Fruit fly (Drosophila melanogaster) whole organism, embryonic: Measurements from ENCODE around the gene VhaM9.7-d.
A peak's percentile ranks its signal among the peaks of the same experiment; 100 is the strongest.

Source experiments
- Awh ChIP-seq: fragments of 200-800 bp; sonication (Bioruptor generic); IDR thresholded peaks from 2 replicates; pipeline ENCODE4, ENCODE4 v1.3.6; 2022; ENCODE audit warnings: missing biosample characterization, missing genetic modification characterization
- BEAF-32 ChIP-seq: fragments of 200-800 bp; sonication (Bioruptor generic); optimal IDR thresholded peaks from 3 replicates; lab custom pipeline; 2017; ENCODE audit warnings: missing biosample characterization, missing genetic modification characterization, mild to moderate bottlenecking, moderate library complexity, missing genetic modification reagents
- CG10274 ChIP-seq: fragments of 200-800 bp; sonication (Bioruptor generic); optimal IDR thresholded peaks from 3 replicates; lab custom pipeline; 2017; ENCODE audit warnings: missing biosample characterization, mild to moderate bottlenecking, missing genetic modification characterization
- CG10321 ChIP-seq: fragments of 200-800 bp; sonication (Bioruptor generic); IDR thresholded peaks from 2 replicates; pipeline ENCODE4 v1.3.6; 2022; ENCODE audit warnings: missing biosample characterization, missing genetic modification characterization
- CG10462 ChIP-seq: fragments of 200-800 bp; sonication (Bioruptor generic); optimal IDR thresholded peaks from 2 replicates; lab custom pipeline; 2016; ENCODE audit warnings: missing biosample characterization, missing genetic modification characterization
- CG10959 ChIP-seq: fragments of 200-800 bp; sonication (Bioruptor generic); IDR thresholded peaks from 2 replicates; pipeline ENCODE4 v1.3.6; 2022; ENCODE audit warnings: missing biosample characterization, missing genetic modification characterization
- CG11695 ChIP-seq: fragments of 200-800 bp; sonication (Bioruptor generic); IDR thresholded peaks from 3 replicates; pipeline ENCODE4 v1.3.6; 2022; ENCODE audit warnings: missing biosample characterization, missing genetic modification characterization
- CG12071 ChIP-seq: fragments of 200-800 bp; sonication (Bioruptor generic); optimal IDR thresholded peaks from 3 replicates; lab custom pipeline; 2018; ENCODE audit warnings: missing biosample characterization, mild to moderate bottlenecking, missing genetic modification characterization
- CG12391 ChIP-seq: fragments of 200-800 bp; sonication (Bioruptor generic); optimal IDR thresholded peaks from 3 replicates; lab custom pipeline; 2018; ENCODE audit warnings: missing biosample characterization, mild to moderate bottlenecking, missing genetic modification characterization, moderate library complexity
- CG13624 ChIP-seq: fragments of 200-800 bp; sonication (Bioruptor generic); optimal IDR thresholded peaks from 2 replicates; lab custom pipeline; 2016; ENCODE audit warnings: missing biosample characterization, missing genetic modification characterization
- CG13775 ChIP-seq: fragments of 200-800 bp; sonication (Bioruptor generic); optimal IDR thresholded peaks from 3 replicates; lab custom pipeline; 2017; ENCODE audit warnings: missing biosample characterization, mild to moderate bottlenecking, missing genetic modification characterization
- CG1529 ChIP-seq: fragments of 200-800 bp; sonication (Bioruptor generic); optimal IDR thresholded peaks from 3 replicates; lab custom pipeline; 2018; ENCODE audit warnings: missing biosample characterization, missing genetic modification characterization
- CG17385 ChIP-seq: fragments of 200-800 bp; sonication (Bioruptor generic); optimal IDR thresholded peaks from 3 replicates; lab custom pipeline; 2018; ENCODE audit warnings: missing biosample characterization, mild to moderate bottlenecking, missing genetic modification characterization
- CG18764 ChIP-seq: fragments of 200-800 bp; sonication (Bioruptor generic); optimal IDR thresholded peaks from 3 replicates; lab custom pipeline; 2016; ENCODE audit warnings: missing biosample characterization, missing genetic modification characterization
- CG3065 ChIP-seq: fragments of 200-800 bp; sonication (Bioruptor generic); optimal IDR thresholded peaks from 2 replicates; lab custom pipeline; 2016; ENCODE audit warnings: missing biosample characterization, missing genetic modification characterization
- CG33213 ChIP-seq: fragments of 200-800 bp; sonication (Bioruptor generic); optimal IDR thresholded peaks from 3 replicates; lab custom pipeline; 2016; ENCODE audit warnings: missing biosample characterization, missing genetic modification characterization
- CG3838 ChIP-seq: fragments of 200-800 bp; sonication (Bioruptor generic); optimal IDR thresholded peaks from 3 replicates; lab custom pipeline; 2016; ENCODE audit warnings: missing biosample characterization, missing genetic modification characterization
- CG4424 ChIP-seq: fragments of 200-800 bp; sonication (Bioruptor generic); optimal IDR thresholded peaks from 3 replicates; lab custom pipeline; 2016; ENCODE audit warnings: missing biosample characterization, missing genetic modification characterization
- CG4707 ChIP-seq: fragments of 200-800 bp; sonication (Bioruptor generic); optimal IDR thresholded peaks from 2 replicates; lab custom pipeline; 2018; ENCODE audit warnings: missing biosample characterization, mild to moderate bottlenecking, missing genetic modification characterization, moderate library complexity
- CG8281 ChIP-seq: fragments of 200-800 bp; sonication (Bioruptor generic); optimal IDR thresholded peaks from 2 replicates; lab custom pipeline; 2018; ENCODE audit warnings: missing biosample characterization, mild to moderate bottlenecking, missing genetic modification characterization, moderate library complexity
- Camta ChIP-seq: fragments of 200-800 bp; sonication (Bioruptor generic); optimal IDR thresholded peaks from 2 replicates; lab custom pipeline; 2016; ENCODE audit warnings: missing biosample characterization, missing genetic modification characterization
- Dfd ChIP-seq, 2 experiments: fragments of >200 bp; optimal IDR thresholded peaks; 2 replicates each; lab custom pipeline; 2017; ENCODE audit warnings: missing biosample characterization in 2 of 2, missing genetic modification characterization in 2 of 2
- Dip3 ChIP-seq: fragments of 200-800 bp; sonication (Bioruptor generic); optimal IDR thresholded peaks from 3 replicates; lab custom pipeline; 2016; ENCODE audit warnings: missing biosample characterization, missing genetic modification characterization
- HLH54F ChIP-seq: fragments of 200-800 bp; sonication (Bioruptor generic); optimal IDR thresholded peaks from 3 replicates; lab custom pipeline; 2016; ENCODE audit warnings: missing biosample characterization, missing genetic modification characterization
- Hr51 ChIP-seq, 2 experiments: fragments of 200-800 bp; sonication (Bioruptor generic); optimal IDR thresholded peaks; 2 replicates in 1 of 2; 3 replicates in 1 of 2; lab custom pipeline; 2016 to 2018; ENCODE audit warnings: missing biosample characterization in 2 of 2, missing genetic modification characterization in 2 of 2, mild to moderate bottlenecking in 1 of 2, moderate library complexity in 1 of 2
- Hsf ChIP-seq: fragments of 200-800 bp; sonication (Bioruptor generic); optimal IDR thresholded peaks from 3 replicates; lab custom pipeline; 2016; ENCODE audit warnings: missing biosample characterization, missing genetic modification characterization
- Jarid2 ChIP-seq: fragments of 200-800 bp; sonication (Bioruptor generic); optimal IDR thresholded peaks from 3 replicates; lab custom pipeline; 2017; ENCODE audit warnings: mild to moderate bottlenecking, missing biosample characterization, missing genetic modification reagents, missing genetic modification characterization
- NC2β ChIP-seq: fragments of 200-800 bp; sonication (Bioruptor generic); optimal IDR thresholded peaks from 2 replicates; lab custom pipeline; 2016; ENCODE audit warnings: missing biosample characterization, missing genetic modification characterization
- Tbp ChIP-seq: fragments of >200 bp; optimal IDR thresholded peaks from 2 replicates; lab custom pipeline; 2018; ENCODE audit warnings: missing biosample characterization, missing genetic modification characterization
- Vsx1 ChIP-seq: fragments of 200-800 bp; sonication (Bioruptor generic); optimal IDR thresholded peaks from 2 replicates; lab custom pipeline; 2017; ENCODE audit warnings: missing biosample characterization, mild to moderate bottlenecking, missing genetic modification characterization, missing genetic modification reagents
- Xbp1 ChIP-seq: fragments of 200-800 bp; sonication (Bioruptor generic); optimal IDR thresholded peaks from 3 replicates; lab custom pipeline; 2016; ENCODE audit warnings: missing biosample characterization, mild to moderate bottlenecking, missing genetic modification characterization
- ash1 ChIP-seq: fragments of 200-800 bp; sonication (Bioruptor generic); optimal IDR thresholded peaks from 2 replicates; lab custom pipeline; 2018; ENCODE audit warnings: missing biosample characterization, mild to moderate bottlenecking, missing genetic modification characterization
- bigmax ChIP-seq: fragments of 200-800 bp; sonication (Bioruptor generic); optimal IDR thresholded peaks from 2 replicates; lab custom pipeline; 2018; ENCODE audit warnings: missing biosample characterization, mild to moderate bottlenecking, missing genetic modification characterization
- chinmo ChIP-seq: fragments of 200-800 bp; sonication (Bioruptor generic); IDR thresholded peaks from 4 replicates; pipeline ENCODE4 v1.3.6; 2022; ENCODE audit warnings: missing biosample characterization, missing genetic modification characterization; ENCODE audit not compliant: partially characterized antibody
- croc ChIP-seq: fragments of 200-800 bp; sonication (Bioruptor generic); conservative IDR thresholded peaks from 3 replicates; pipeline ENCODE4 v1.3.6; 2022; ENCODE audit warnings: missing biosample characterization, missing genetic modification characterization
- dpn ChIP-seq, 2 experiments: fragments of 200-800 bp; sonication (Bioruptor generic); optimal IDR thresholded peaks; 3 replicates each; lab custom pipeline; 2016; ENCODE audit warnings: missing biosample characterization in 2 of 2, missing genetic modification characterization in 2 of 2
- esg ChIP-seq: fragments of 200-800 bp; sonication (Bioruptor generic); conservative IDR thresholded peaks from 2 replicates; pipeline ENCODE4 v1.3.6; 2022; ENCODE audit warnings: missing biosample characterization, missing genetic modification characterization
- eyg ChIP-seq: fragments of 200-800 bp; sonication (Bioruptor generic); optimal IDR thresholded peaks from 3 replicates; lab custom pipeline; 2016; ENCODE audit warnings: missing biosample characterization, missing genetic modification characterization
- fd102C ChIP-seq: fragments of 200-800 bp; sonication (Bioruptor generic); optimal IDR thresholded peaks from 2 replicates; lab custom pipeline; 2018; ENCODE audit warnings: missing biosample characterization, mild to moderate bottlenecking, missing genetic modification characterization, moderate library complexity
- gsb-n ChIP-seq: fragments of 200-800 bp; sonication (Bioruptor generic); optimal IDR thresholded peaks from 3 replicates; lab custom pipeline; 2018; ENCODE audit warnings: missing biosample characterization, mild to moderate bottlenecking, missing genetic modification characterization
- ind ChIP-seq: fragments of 200-800 bp; sonication (Bioruptor generic); optimal IDR thresholded peaks from 3 replicates; lab custom pipeline; 2016; ENCODE audit warnings: missing biosample characterization, missing genetic modification characterization
- jigr1 ChIP-seq: fragments of 200-800 bp; sonication (Bioruptor generic); IDR thresholded peaks from 3 replicates; pipeline ENCODE4 v1.3.6; 2022; ENCODE audit warnings: missing biosample characterization, missing genetic modification characterization
- jing ChIP-seq: fragments of 200-800 bp; sonication (Bioruptor generic); optimal IDR thresholded peaks from 2 replicates; lab custom pipeline; 2018; ENCODE audit warnings: missing biosample characterization, mild to moderate bottlenecking, missing genetic modification characterization
- ken ChIP-seq: fragments of 200-800 bp; sonication (Bioruptor generic); IDR thresholded peaks from 3 replicates; pipeline ENCODE4 v1.3.6; 2022; ENCODE audit warnings: missing biosample characterization, missing genetic modification characterization
- lov ChIP-seq, 2 experiments: fragments of 200-800 bp in 1 of 2; fragments of >200 bp in 1 of 2; sonication (Bioruptor generic) in 1 of 2; IDR thresholded peaks in 1 of 2; optimal IDR thresholded peaks in 1 of 2; 2 replicates in 1 of 2; 3 replicates in 1 of 2; pipeline versions ENCODE4 v1.3.6 to Lab custom; 2017 to 2022; ENCODE audit warnings: missing biosample characterization in 1 of 2, missing genetic modification characterization in 1 of 2
- mirr ChIP-seq: fragments of 200-800 bp; sonication (Bioruptor generic); optimal IDR thresholded peaks from 3 replicates; lab custom pipeline; 2018; ENCODE audit warnings: missing biosample characterization, mild to moderate bottlenecking, missing genetic modification characterization
- sd ChIP-seq: fragments of 200-800 bp; sonication (Bioruptor generic); optimal IDR thresholded peaks from 3 replicates; lab custom pipeline; 2018; ENCODE audit warnings: missing biosample characterization, mild to moderate bottlenecking, missing genetic modification characterization, moderate library complexity
- sim ChIP-seq: fragments of 200-800 bp; sonication (Bioruptor generic); IDR thresholded peaks from 2 replicates; pipeline ENCODE4 v1.3.6; 2022; ENCODE audit warnings: missing biosample characterization, missing genetic modification characterization
- sna ChIP-seq: fragments of 200-800 bp; sonication (Bioruptor generic); IDR thresholded peaks from 2 replicates; pipeline ENCODE4 v1.3.6; 2022; ENCODE audit warnings: missing biosample characterization, missing genetic modification characterization; ENCODE audit not compliant: partially characterized antibody
- toy ChIP-seq: fragments of 200-800 bp; sonication (Bioruptor generic); IDR thresholded peaks from 2 replicates; pipeline ENCODE4 v1.3.6; 2022; ENCODE audit warnings: missing biosample characterization, missing genetic modification characterization
- yki ChIP-seq: fragments of >200 bp; optimal IDR thresholded peaks from 3 replicates; lab custom pipeline; 2018

The VhaM9.7-d gene

dm6 chr3R:17020956-17021355 lies 46.0 kb downstream of the VhaM9.7-d start, which contains the start of gene Adsl (continued):
- TF ChIP-seq CG11695 (GFP tag; lab: Robert Waterston, UW) (no peak), CG10959 (GFP tag; lab: Robert Waterston, UW) (no peak), Xbp1 (GFP tag; lab: Kevin White, UChicago) (peak; percentile 57), sna (no peak), Awh (GFP tag; lab: Robert Waterston, UW) (no peak), CG3065 (GFP tag; lab: Kevin White, UChicago) (no peak), CG10274 (GFP tag; lab: Kevin White, UChicago) (peak; percentile 34), fd102C (GFP tag; lab: Kevin White, UChicago) (peak; percentile 60), CG12071 (peak; percentile 67), gsb-n (tag; lab: Kevin White, UChicago) (peak; percentile 83), bigmax (GFP tag; lab: Kevin White, UChicago) (peak; percentile 54), CG13775 (GFP tag; lab: Kevin White, UChicago) (peak; percentile 81), sd (tag; lab: Kevin White, UChicago) (no peak), ash1 (GFP tag; lab: Kevin White, UChicago) (peak; percentile 5), mirr (peak; percentile 30), Hsf (GFP tag; lab: Kevin White, UChicago) (peak; percentile 32), ind (no peak), CG33213 (GFP tag; lab: Kevin White, UChicago) (peak; percentile 70), CG3838 (GFP tag; lab: Kevin White, UChicago) (no peak), yki (no peak), eyg (peak; percentile 3), Hr51 (GFP tag; optimal IDR thresholded peaks at IDR 0.05; lab: Kevin White, UChicago) (peak in 1 of 2 experiments; percentile 9), CG10462 (GFP tag; lab: Kevin White, UChicago) (peak; percentile 73), NC2β (GFP tag; lab: Kevin White, UChicago) (peak; percentile 41), esg (GFP tag; lab: Robert Waterston, UW) (no peak), CG10321 (peak; percentile 37; the same call in 1 of the 2 replicates), lov (optimal IDR thresholded peaks at IDR 0.05; lab: Kevin White, UChicago) (no peak), lov (GFP tag; IDR thresholded peaks at IDR 0.05; lab: Robert Waterston, UW) (peak; percentile 77; the same call in 2 of the 3 replicates), Jarid2 (GFP tag; lab: Kevin White, UChicago) (peak; percentile 60), ken (GFP tag; lab: Robert Waterston, UW) (no peak), Dip3 (GFP tag; lab: Kevin White, UChicago) (no peak), HLH54F (GFP tag; lab: Kevin White, UChicago) (peak; percentile 2), dpn (GFP tag; optimal IDR thresholded peaks at IDR 0.05; lab: Kevin White, UChicago) (peak; percentile 2 to 9), BEAF-32 (GFP tag; lab: Kevin White, UChicago) (peak; percentile 57), sim (GFP tag; lab: Robert Waterston, UW) (peak; percentile 69), chinmo (0 out of 4 replicates have a peak, but pooled peaks have one; percentile 38), CG12391 (tag; lab: Kevin White, UChicago) (peak; percentile 72), Dfd (GFP tag; optimal IDR thresholded peaks at IDR 0.05; lab: Kevin White, UChicago) (no peak), jing (GFP tag; lab: Kevin White, UChicago) (no peak), CG13624 (GFP tag; lab: Kevin White, UChicago) (peak; percentile 19), CG1529 (GFP tag; lab: Kevin White, UChicago) (peak; percentile 78), jigr1 (GFP tag; lab: Robert Waterston, UW) (no peak), CG18764 (GFP tag; lab: Kevin White, UChicago) (peak; percentile 32), Vsx1 (peak; percentile 85), toy (GFP tag; lab: Robert Waterston, UW) (0 out of 2 replicates have a peak, but pooled peaks have one; percentile 16), CG8281 (tag; lab: Kevin White, UChicago) (peak; percentile 30), croc (GFP tag; lab: Robert Waterston, UW) (0 out of 3 replicates have a peak, but pooled peaks have one; percentile 20), CG4424 (GFP tag; lab: Kevin White, UChicago) (peak; percentile 74), CG17385 (GFP tag; lab: Kevin White, UChicago) (peak; percentile 74), Tbp (GFP tag; lab: Kevin White, UChicago) (no peak), Camta (peak; percentile 41), CG4707 (GFP tag; lab: Kevin White, UChicago) (peak; percentile 75)
